Worm (Caenorhabditis elegans): Measurements from ENCODE around the gene abts-2.

ce11 chrX:11633278-11633677, 47.8 kb downstream of the abts-2 start:
- TF ChIP-seq W03F9.2 (tag; optimal IDR thresholded peaks at IDR 0.05), result no peak
- no peak for TF ChIP-seq dao-5 (tag; optimal IDR thresholded peaks at IDR 0.05)

Data from whole organism, L4/young adult.